Fruit fly (Drosophila melanogaster): ENCODE data around the gene ND-13B.

Gene ND-13B

DNA sequence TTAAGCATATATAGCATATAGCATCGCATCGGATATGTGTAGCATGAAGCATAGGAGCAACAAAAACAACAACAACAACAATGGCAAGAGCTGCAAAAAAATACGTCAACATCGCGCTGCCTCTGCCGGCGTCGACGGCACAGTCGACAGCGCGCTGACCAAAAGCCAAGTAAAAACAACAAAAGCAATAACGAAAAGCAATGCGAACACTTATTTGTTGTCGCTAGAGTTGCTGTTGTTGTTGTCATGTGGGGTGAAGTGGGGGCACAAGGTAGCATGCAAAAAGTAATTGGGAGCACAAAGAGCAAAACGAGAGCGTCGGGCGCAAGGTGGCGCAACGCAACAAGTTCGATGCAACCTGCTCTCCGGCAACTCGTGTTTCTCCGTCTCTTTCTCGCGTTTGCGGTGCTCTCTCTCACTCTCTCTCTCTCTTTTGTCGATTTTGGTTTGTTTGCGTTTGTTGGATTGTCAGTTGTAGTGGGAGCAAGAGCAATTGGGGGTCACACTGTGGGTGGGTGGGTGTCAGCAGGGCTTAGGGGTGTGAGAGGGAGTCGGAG, 45.3 kb upstream of the ND-13B start:
- TF ChIP-seq ovo (GFP tag; optimal IDR thresholded peaks at IDR 0.05) (no peak), tj (GFP tag; optimal IDR thresholded peaks at IDR 0.05) (peak; percentile 23)

- TF ChIP-seq cnc (optimal IDR thresholded peaks at IDR 0.05) (no peak), Crg-1 (GFP tag; optimal IDR thresholded peaks at IDR 0.05) (no peak), CG7045 (GFP tag; optimal IDR thresholded peaks at IDR 0.05) (peak; percentile 81), Hr96 (GFP tag; optimal IDR thresholded peaks at IDR 0.05) (no peak), ovo (GFP tag; optimal IDR thresholded peaks at IDR 0.05) (peak; percentile 12), CG12768 (GFP tag; optimal IDR thresholded peaks at IDR 0.05) (peak; percentile 83), Clk (GFP tag; optimal IDR thresholded peaks at IDR 0.05) (peak; percentile 25), CG11617 (GFP tag; optimal IDR thresholded peaks at IDR 0.05) (peak; percentile 77), Mnt (GFP tag; optimal IDR thresholded peaks at IDR 0.05) (no peak), cic (GFP tag; optimal IDR thresholded peaks at IDR 0.05) (peak; percentile 27), CG1620 (GFP tag; optimal IDR thresholded peaks at IDR 0.05) (no peak), tj (GFP tag; optimal IDR thresholded peaks at IDR 0.05) (peak; percentile 56), CG14711 (tag; optimal IDR thresholded peaks at IDR 0.05) (peak; percentile 80), bab1 (GFP tag; optimal IDR thresholded peaks at IDR 0.05) (peak; percentile 39), toe (GFP tag; optimal IDR thresholded peaks at IDR 0.05) (no peak), CG5204 (GFP tag; optimal IDR thresholded peaks at IDR 0.05) (peak; percentile 40), pad (GFP tag; optimal IDR thresholded peaks at IDR 0.05) (peak; percentile 73), CG7101 (tag; optimal IDR thresholded peaks at IDR 0.05) (peak; percentile 70), CG33017 (tag; optimal IDR thresholded peaks at IDR 0.05) (peak; percentile 73), kay (GFP tag; ENCODE audit: borderline replicate concordance) (peak; percentile 25)
Observed at dm6 chr3L:10738347-10739108, 44.6 kb upstream of the ND-13B start.

DNA sequence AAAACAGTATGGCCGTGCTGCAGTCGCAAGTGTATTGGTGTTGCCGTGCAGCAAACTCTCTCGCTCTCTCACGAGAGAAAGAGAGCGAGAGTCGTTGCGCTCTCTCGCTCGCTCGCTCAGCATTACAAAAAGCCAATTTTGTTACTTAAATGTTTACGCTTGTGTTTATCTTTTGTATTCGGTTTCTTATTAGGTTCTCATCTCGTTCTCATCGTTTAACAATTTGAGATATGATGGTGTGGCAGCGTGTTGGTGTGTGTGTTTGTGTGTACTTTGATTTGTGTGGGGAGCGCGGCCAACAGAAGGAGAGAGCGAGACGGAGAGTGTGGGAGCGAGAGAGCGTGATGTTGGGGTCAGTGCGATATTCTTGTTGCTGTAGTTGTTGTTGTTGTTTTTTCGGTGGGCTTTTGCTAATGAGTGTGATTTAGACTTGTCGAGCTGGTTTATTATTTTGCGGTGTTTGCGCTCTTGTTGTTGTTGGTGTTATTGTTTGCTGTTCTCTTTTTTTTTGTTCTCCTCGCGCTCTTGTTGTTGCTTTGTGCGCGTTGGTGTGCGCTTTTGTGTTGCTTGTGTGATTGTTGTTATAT, 43.3 kb upstream of the ND-13B start:
- TF ChIP-seq ovo (GFP tag; optimal IDR thresholded peaks at IDR 0.05), result peak; percentile 75
- no peak for TF ChIP-seq Hr96 (GFP tag; optimal IDR thresholded peaks at IDR 0.05)
- peak; percentile 89 for TF ChIP-seq tj (GFP tag; optimal IDR thresholded peaks at IDR 0.05)
- peak; percentile 77 for TF ChIP-seq CG12768 (GFP tag; optimal IDR thresholded peaks at IDR 0.05)
- no peak for TF ChIP-seq CG1620 (GFP tag; optimal IDR thresholded peaks at IDR 0.05)
- TF ChIP-seq CG7045 (GFP tag; optimal IDR thresholded peaks at IDR 0.05), result peak; percentile 62
- TF ChIP-seq cic (GFP tag; optimal IDR thresholded peaks at IDR 0.05), result peak; percentile 80
- peak; percentile 44 for TF ChIP-seq CG7101 (tag; optimal IDR thresholded peaks at IDR 0.05)
- no peak for TF ChIP-seq Clk (GFP tag; optimal IDR thresholded peaks at IDR 0.05)
- TF ChIP-seq CG11617 (GFP tag; optimal IDR thresholded peaks at IDR 0.05), result peak; percentile 31
- peak; percentile 63 for TF ChIP-seq pad (GFP tag; optimal IDR thresholded peaks at IDR 0.05)
- peak; percentile 55 for TF ChIP-seq CG33017 (tag; optimal IDR thresholded peaks at IDR 0.05)
- TF ChIP-seq bab1 (GFP tag; optimal IDR thresholded peaks at IDR 0.05), result no peak
- TF ChIP-seq toe (GFP tag; optimal IDR thresholded peaks at IDR 0.05), result peak; percentile 28

- TF ChIP-seq Clk (GFP tag; optimal IDR thresholded peaks at IDR 0.05) (no peak), CG7045 (GFP tag; optimal IDR thresholded peaks at IDR 0.05) (no peak), Crg-1 (GFP tag; optimal IDR thresholded peaks at IDR 0.05) (no peak), Hr96 (GFP tag; optimal IDR thresholded peaks at IDR 0.05) (no peak), kay (GFP tag; ENCODE audit: borderline replicate concordance) (no peak), Mnt (GFP tag; optimal IDR thresholded peaks at IDR 0.05) (no peak), CG7101 (tag; optimal IDR thresholded peaks at IDR 0.05) (no peak), cnc (optimal IDR thresholded peaks at IDR 0.05) (no peak), CG12768 (GFP tag; optimal IDR thresholded peaks at IDR 0.05) (no peak), pad (GFP tag; optimal IDR thresholded peaks at IDR 0.05) (no peak), toe (GFP tag; optimal IDR thresholded peaks at IDR 0.05) (no peak), tj (GFP tag; optimal IDR thresholded peaks at IDR 0.05) (no peak), CG1620 (GFP tag; optimal IDR thresholded peaks at IDR 0.05) (no peak), ovo (GFP tag; optimal IDR thresholded peaks at IDR 0.05) (no peak)
Observed at dm6 chr3L:10736483-10737122, 42.7 kb upstream of the ND-13B start.

dm6 chr3L:10735095-10735494, 41.2 kb upstream of the ND-13B start:
- no peak for TF ChIP-seq bab1 (GFP tag; optimal IDR thresholded peaks at IDR 0.05)
- no peak for TF ChIP-seq cnc (optimal IDR thresholded peaks at IDR 0.05)
- no peak for TF ChIP-seq CG33017 (tag; optimal IDR thresholded peaks at IDR 0.05)
- TF ChIP-seq cic (GFP tag; optimal IDR thresholded peaks at IDR 0.05), result no peak
- TF ChIP-seq tj (GFP tag; optimal IDR thresholded peaks at IDR 0.05), result no peak
- no peak for TF ChIP-seq CG7045 (GFP tag; optimal IDR thresholded peaks at IDR 0.05)
- no peak for TF ChIP-seq CG12768 (GFP tag; optimal IDR thresholded peaks at IDR 0.05)
- no peak for TF ChIP-seq ovo (GFP tag; optimal IDR thresholded peaks at IDR 0.05)
- TF ChIP-seq kay (GFP tag; ENCODE audit: borderline replicate concordance), result no peak
- no peak for TF ChIP-seq Clk (GFP tag; optimal IDR thresholded peaks at IDR 0.05)
- no peak for TF ChIP-seq CG5204 (GFP tag; optimal IDR thresholded peaks at IDR 0.05)
- TF ChIP-seq CG11617 (GFP tag; optimal IDR thresholded peaks at IDR 0.05), result no peak
- no peak for TF ChIP-seq toe (GFP tag; optimal IDR thresholded peaks at IDR 0.05)
- TF ChIP-seq CG1620 (GFP tag; optimal IDR thresholded peaks at IDR 0.05), result no peak
